Worm (Caenorhabditis elegans) whole organism, L1 larva: ENCODE measurements around the gene srlf-13.
A peak's percentile ranks its signal among the peaks of the same experiment; 100 is the strongest.

Experiments
- C04F5.9 ChIP-seq: sonication (generic microtip); optimal IDR thresholded peaks from 2 replicates; lab custom pipeline; 2016; ENCODE audit warnings: missing genetic modification characterization, missing compliant biosample characterization
- C16A3.4 ChIP-seq: fragments of 150-350 bp; optimal IDR thresholded peaks from 2 replicates; lab custom pipeline; 2014; ENCODE audit warnings: missing biosample characterization, missing genetic modification characterization
- F16B12.6 ChIP-seq: fragments of 150-350 bp; optimal IDR thresholded peaks from 2 replicates; lab custom pipeline; 2014; ENCODE audit warnings: missing biosample characterization, missing genetic modification characterization
- aha-1 ChIP-seq: fragments of 150-350 bp; optimal IDR thresholded peaks from 2 replicates; lab custom pipeline; 2014; ENCODE audit warnings: missing biosample characterization, missing genetic modification characterization
- aly-2 ChIP-seq: fragments of 150-350 bp; optimal IDR thresholded peaks from 2 replicates; lab custom pipeline; 2014; ENCODE audit warnings: missing biosample characterization, missing genetic modification characterization
- ceh-63 ChIP-seq: fragments of 200-800 bp; sonication (Bioruptor generic); optimal IDR thresholded peaks from 2 replicates; lab custom pipeline; 2018; ENCODE audit warnings: mild to moderate bottlenecking, missing genetic modification characterization, missing compliant biosample characterization
- ceh-82 ChIP-seq, 3 experiments: fragments of 150-350 bp in 1 of 3; sonication (generic microtip) in 2 of 3; optimal IDR thresholded peaks; 2 replicates each; lab custom pipeline; 2014 to 2017; ENCODE audit warnings: missing biosample characterization in 3 of 3, missing genetic modification characterization in 3 of 3
- ces-1 ChIP-seq: fragments of 150-350 bp; optimal IDR thresholded peaks from 2 replicates; lab custom pipeline; 2014; ENCODE audit warnings: missing biosample characterization, missing genetic modification reagents, missing genetic modification characterization
- dsc-1 ChIP-seq: sonication (generic microtip); optimal IDR thresholded peaks from 2 replicates; lab custom pipeline; 2016; ENCODE audit warnings: mild to moderate bottlenecking, missing genetic modification characterization, missing compliant biosample characterization
- efl-3 ChIP-seq: fragments of 200-800 bp; sonication (Bioruptor generic); optimal IDR thresholded peaks from 2 replicates; lab custom pipeline; 2018; ENCODE audit warnings: mild to moderate bottlenecking, missing genetic modification characterization, missing compliant biosample characterization
- elt-3 ChIP-seq, 6 experiments: fragments of 150-350 bp in 1 of 6; sonication (generic microtip); optimal IDR thresholded peaks; 2 replicates each; lab custom pipeline; 2017 to 2018; ENCODE audit warnings: missing biosample characterization in 6 of 6, missing genetic modification characterization in 6 of 6, inconsistent platforms in 1 of 6
- ets-5 ChIP-seq: fragments of 200-800 bp; sonication (Bioruptor generic); IDR thresholded peaks from 2 replicates; pipeline ENCODE4 v1.3.6; 2022; ENCODE audit warnings: missing genetic modification characterization, missing compliant biosample characterization
- fkh-10 ChIP-seq: sonication (generic microtip); optimal IDR thresholded peaks from 2 replicates; lab custom pipeline; 2017; ENCODE audit warnings: missing biosample characterization, missing genetic modification reagents, missing genetic modification characterization
- fos-1 ChIP-seq: fragments of 150-350 bp; optimal IDR thresholded peaks from 2 replicates; lab custom pipeline; 2014; ENCODE audit warnings: missing biosample characterization, missing genetic modification characterization
- grh-1 ChIP-seq: fragments of 200-800 bp; sonication (Bioruptor generic); IDR thresholded peaks from 2 replicates; pipeline ENCODE4 v1.3.6; 2022; ENCODE audit warnings: missing genetic modification reagents, missing genetic modification characterization, missing compliant biosample characterization
- hlh-17 ChIP-seq: fragments of 200-800 bp; sonication (Bioruptor generic); optimal IDR thresholded peaks from 2 replicates; lab custom pipeline; 2018; ENCODE audit warnings: missing genetic modification characterization, mild to moderate bottlenecking, missing compliant biosample characterization, moderate library complexity, borderline replicate concordance
- hlh-4 ChIP-seq: sonication (generic microtip); optimal IDR thresholded peaks from 2 replicates; lab custom pipeline; 2016; ENCODE audit warnings: mild to moderate bottlenecking, missing genetic modification characterization, missing compliant biosample characterization
- hpl-2 ChIP-seq: fragments of 150-350 bp; optimal IDR thresholded peaks from 2 replicates; lab custom pipeline; 2014; ENCODE audit warnings: missing biosample characterization, missing genetic modification reagents, missing genetic modification characterization
- irx-1 ChIP-seq: sonication (generic microtip); optimal IDR thresholded peaks from 2 replicates; lab custom pipeline; 2016; ENCODE audit warnings: missing genetic modification characterization, missing compliant biosample characterization
- isw-1 ChIP-seq: fragments of 200-800 bp; sonication (Bioruptor generic); IDR thresholded peaks from 2 replicates; pipeline ENCODE4 v1.3.6; 2022; ENCODE audit warnings: missing genetic modification characterization, missing compliant biosample characterization
- lin-15B ChIP-seq: fragments of 150-350 bp; sonication (generic microtip); optimal IDR thresholded peaks from 3 replicates; lab custom pipeline; 2014; ENCODE audit warnings: missing biosample characterization, missing genetic modification characterization
- lin-35 ChIP-seq, 2 experiments: fragments of 150-350 bp; optimal IDR thresholded peaks; 2 replicates each; lab custom pipeline; 2014; ENCODE audit warnings: missing biosample characterization in 2 of 2, missing genetic modification characterization in 2 of 2, missing genetic modification reagents in 2 of 2
- lir-3 ChIP-seq: sonication (generic microtip); optimal IDR thresholded peaks from 2 replicates; lab custom pipeline; 2016; ENCODE audit warnings: mild to moderate bottlenecking, missing genetic modification characterization, moderate library complexity, missing compliant biosample characterization; ENCODE audit not compliant: poor library complexity
- mdl-1 ChIP-seq, 2 experiments: fragments of 150-350 bp; optimal IDR thresholded peaks; 2 replicates each; lab custom pipeline; 2014 to 2017; ENCODE audit warnings: missing biosample characterization in 2 of 2, missing genetic modification characterization in 2 of 2, inconsistent platforms in 1 of 2
- mef-2 ChIP-seq: fragments of 150-350 bp; optimal IDR thresholded peaks from 2 replicates; lab custom pipeline; 2014; ENCODE audit warnings: missing biosample characterization, missing genetic modification characterization
- mep-1 ChIP-seq: fragments of 150-350 bp; optimal IDR thresholded peaks from 2 replicates; lab custom pipeline; 2014; ENCODE audit warnings: missing biosample characterization, missing genetic modification characterization
- nhr-11 ChIP-seq: fragments of 150-350 bp; optimal IDR thresholded peaks from 2 replicates; lab custom pipeline; 2014; ENCODE audit warnings: missing biosample characterization, missing genetic modification characterization
- nhr-19 ChIP-seq: fragments of 200-800 bp; sonication (Bioruptor generic); conservative IDR thresholded peaks from 2 replicates; pipeline ENCODE4 v1.3.6; 2022; ENCODE audit warnings: missing genetic modification characterization, missing compliant biosample characterization
- nhr-20 ChIP-seq: sonication (generic microtip); optimal IDR thresholded peaks from 2 replicates; lab custom pipeline; 2016; ENCODE audit warnings: mild to moderate bottlenecking, missing genetic modification characterization, missing compliant biosample characterization
- nhr-47 ChIP-seq: sonication (generic microtip); optimal IDR thresholded peaks from 2 replicates; lab custom pipeline; 2016; ENCODE audit warnings: mild to moderate bottlenecking, missing genetic modification characterization, moderate library complexity, missing compliant biosample characterization
- nhr-71 ChIP-seq: sonication (generic microtip); optimal IDR thresholded peaks from 2 replicates; lab custom pipeline; 2016; ENCODE audit warnings: mild to moderate bottlenecking, missing genetic modification characterization, moderate library complexity, missing compliant biosample characterization
- nhr-76 ChIP-seq: sonication (generic microtip); optimal IDR thresholded peaks from 2 replicates; lab custom pipeline; 2017; ENCODE audit warnings: missing biosample characterization, missing genetic modification characterization
- nhr-90 ChIP-seq: sonication (generic microtip); optimal IDR thresholded peaks from 2 replicates; lab custom pipeline; 2016; ENCODE audit warnings: mild to moderate bottlenecking, missing genetic modification characterization, missing compliant biosample characterization; ENCODE audit not compliant: poor library complexity
- pag-3 ChIP-seq: sonication (generic microtip); optimal IDR thresholded peaks from 2 replicates; lab custom pipeline; 2017; ENCODE audit warnings: missing genetic modification characterization, mild to moderate bottlenecking, missing compliant biosample characterization, antibody characterized with exemption, borderline replicate concordance; ENCODE audit not compliant: insufficient read depth
- pqm-1 ChIP-seq: sonication (generic microtip); optimal IDR thresholded peaks from 3 replicates; lab custom pipeline; 2017; ENCODE audit warnings: missing biosample characterization, missing genetic modification characterization
- snpc-4 ChIP-seq: fragments of 150-350 bp; optimal IDR thresholded peaks from 2 replicates; lab custom pipeline; 2014; ENCODE audit warnings: missing biosample characterization, missing genetic modification characterization
- snu-23 ChIP-seq: sonication (generic microtip); optimal IDR thresholded peaks from 2 replicates; lab custom pipeline; 2016; ENCODE audit warnings: missing genetic modification characterization, missing compliant biosample characterization
- tbx-2 ChIP-seq: sonication (generic microtip); optimal IDR thresholded peaks from 2 replicates; lab custom pipeline; 2016; ENCODE audit warnings: missing genetic modification characterization, missing compliant biosample characterization
- unc-98 ChIP-seq: fragments of 200-800 bp; sonication (Bioruptor generic); IDR thresholded peaks from 2 replicates; pipeline ENCODE4 v1.3.6; 2022; ENCODE audit warnings: missing genetic modification characterization, missing compliant biosample characterization
- vab-15 ChIP-seq: sonication (generic microtip); optimal IDR thresholded peaks from 2 replicates; lab custom pipeline; 2017; ENCODE audit warnings: missing genotype, mild to moderate bottlenecking, missing genetic modification characterization, missing compliant biosample characterization
- xbp-1 ChIP-seq: sonication (generic microtip); optimal IDR thresholded peaks from 2 replicates; lab custom pipeline; 2016; ENCODE audit warnings: missing genetic modification characterization, missing compliant biosample characterization
- ztf-11 ChIP-seq, 2 experiments: sonication (generic microtip); optimal IDR thresholded peaks; 2 replicates each; lab custom pipeline; 2016 to 2017; ENCODE audit warnings: missing genetic modification characterization in 2 of 2, missing biosample characterization in 1 of 2, missing compliant biosample characterization in 1 of 2
- ztf-4 ChIP-seq: fragments of 150-350 bp; optimal IDR thresholded peaks from 2 replicates; lab custom pipeline; 2014; ENCODE audit warnings: missing biosample characterization, missing genetic modification characterization

The srlf-13 gene

ce11 chrIV:10852403-10852802 is 44.0 kb downstream of the srlf-13 start (continued):
- no peak for TF ChIP-seq nhr-19 (GFP tag; lab: Robert Waterston, UW)
- no peak for TF ChIP-seq pqm-1
- no peak for TF ChIP-seq nhr-20 (tag; lab: Kevin White, UChicago)
- TF ChIP-seq hpl-2 (GFP tag; lab: Kevin White, UChicago) = no peak
- TF ChIP-seq nhr-90 (tag; lab: Kevin White, UChicago) = no peak
- peak; percentile 29 for TF ChIP-seq snu-23 (GFP tag; lab: Kevin White, UChicago)
- no peak for TF ChIP-seq hlh-4
- TF ChIP-seq ztf-4 (tag; lab: Kevin White, UChicago) = no peak
- no peak for TF ChIP-seq irx-1 (tag; lab: Kevin White, UChicago)
- TF ChIP-seq fkh-10 (GFP tag; lab: Kevin White, UChicago) = no peak
- TF ChIP-seq snpc-4 (tag; lab: Kevin White, UChicago) = no peak
- TF ChIP-seq C04F5.9 = no peak
- peak; percentile 12 for TF ChIP-seq nhr-71 (tag; lab: Kevin White, UChicago)
- no peak for TF ChIP-seq fos-1 (tag; lab: Kevin White, UChicago)
- TF ChIP-seq vab-15 = no peak
- TF ChIP-seq F16B12.6 = peak; percentile 30
- no peak for TF ChIP-seq aha-1 (tag; lab: Kevin White, UChicago)
- TF ChIP-seq nhr-47 (tag; lab: Kevin White, UChicago) = no peak
- TF ChIP-seq ceh-63 = no peak
- no peak for TF ChIP-seq dsc-1
- TF ChIP-seq lir-3 (tag; lab: Kevin White, UChicago) = no peak
- no peak for TF ChIP-seq pag-3 (tag; lab: Kevin White, UChicago)
- TF ChIP-seq isw-1 (GFP tag; lab: Robert Waterston, UW) = no peak
- no peak for TF ChIP-seq C16A3.4 (tag; lab: Kevin White, UChicago)
- TF ChIP-seq ets-5 (GFP tag; lab: Robert Waterston, UW) = no peak
- peak; percentile 0 for TF ChIP-seq tbx-2
- no peak for TF ChIP-seq lin-35 (GFP tag; optimal IDR thresholded peaks at IDR 0.05; lab: Kevin White, UChicago)
- peak in 1 of 6 experiments; percentile 16 for TF ChIP-seq elt-3 (tag; optimal IDR thresholded peaks at IDR 0.05; lab: Kevin White, UChicago)
- no peak for TF ChIP-seq ztf-11 (tag; optimal IDR thresholded peaks at IDR 0.05; lab: Kevin White, UChicago)
- TF ChIP-seq nhr-76 (tag; lab: Kevin White, UChicago) = no peak
- TF ChIP-seq aly-2 (tag; lab: Kevin White, UChicago) = no peak
- no peak for TF ChIP-seq nhr-11 (tag; lab: Kevin White, UChicago)
- TF ChIP-seq mep-1 = peak; percentile 19
- no peak for TF ChIP-seq ceh-82 (tag; optimal IDR thresholded peaks at IDR 0.05; lab: Kevin White, UChicago)

ce11 chrIV:10851833-10852232 is 44.6 kb downstream of the srlf-13 start, which contains the start of gene T11G6.4:
Gene T11G6.4, minus strand, starts transcription at chrIV:10851933.
- no peak for TF ChIP-seq tbx-2
- no peak for TF ChIP-seq mef-2 (tag; lab: Kevin White, UChicago)
- TF ChIP-seq lin-15B (tag; lab: Kevin White, UChicago) = no peak
- no peak for TF ChIP-seq pag-3 (tag; lab: Kevin White, UChicago)
- TF ChIP-seq hpl-2 (GFP tag; lab: Kevin White, UChicago) = no peak
- no peak for TF ChIP-seq mdl-1 (tag; optimal IDR thresholded peaks at IDR 0.05; lab: Kevin White, UChicago)
- no peak for TF ChIP-seq unc-98 (GFP tag; lab: Robert Waterston, UW)
- no peak for TF ChIP-seq vab-15
- no peak for TF ChIP-seq C04F5.9
- no peak for TF ChIP-seq grh-1
- no peak for TF ChIP-seq F16B12.6
- no peak for TF ChIP-seq ces-1 (GFP tag; lab: Kevin White, UChicago)
- TF ChIP-seq efl-3 (GFP tag; lab: Kevin White, UChicago) = no peak
- TF ChIP-seq nhr-11 (tag; lab: Kevin White, UChicago) = no peak
- no peak for TF ChIP-seq hlh-17 (GFP tag; lab: Kevin White, UChicago)
- no peak for TF ChIP-seq xbp-1 (tag; lab: Kevin White, UChicago)
- TF ChIP-seq dsc-1 = no peak
- TF ChIP-seq, all 84 proteins: peak for 0
